Fruit fly (Drosophila melanogaster) whole organism, embryonic: ENCODE measurements around the gene scrib.

Source experiments
- CG10209 ChIP-seq: fragments of 200-800 bp; sonication (Bioruptor generic); optimal IDR thresholded peaks from 3 replicates; lab custom pipeline; 2017; ENCODE audit warnings: missing biosample characterization, mild to moderate bottlenecking, missing genetic modification characterization, missing genetic modification reagents
- CG10267 ChIP-seq: fragments of 200-800 bp; sonication (Bioruptor generic); optimal IDR thresholded peaks from 2 replicates; lab custom pipeline; 2018; ENCODE audit warnings: missing biosample characterization, mild to moderate bottlenecking, missing genetic modification characterization, moderate library complexity
- CG10366 ChIP-seq: fragments of 200-800 bp; sonication (Bioruptor generic); IDR thresholded peaks from 2 replicates; pipeline ENCODE4 v1.3.6; 2022; ENCODE audit warnings: missing biosample characterization, missing genetic modification characterization
- CG11456 ChIP-seq: fragments of 200-800 bp; sonication (Bioruptor generic); IDR thresholded peaks from 3 replicates; pipeline ENCODE4 v1.3.6; 2022; ENCODE audit warnings: missing biosample characterization, missing genetic modification characterization
- CG11504 ChIP-seq: fragments of 200-800 bp; sonication (Bioruptor generic); optimal IDR thresholded peaks from 3 replicates; lab custom pipeline; 2019; ENCODE audit warnings: missing biosample characterization, mild to moderate bottlenecking, missing genetic modification characterization, moderate library complexity
- CG11560 ChIP-seq: fragments of 200-800 bp; sonication (Bioruptor generic); IDR thresholded peaks from 3 replicates; pipeline ENCODE4 v1.3.6; 2022; ENCODE audit warnings: missing biosample characterization, missing genetic modification characterization
- CG11695 ChIP-seq: fragments of 200-800 bp; sonication (Bioruptor generic); IDR thresholded peaks from 3 replicates; pipeline ENCODE4 v1.3.6; 2022; ENCODE audit warnings: missing biosample characterization, missing genetic modification characterization
- CG12744 ChIP-seq: fragments of 200-800 bp; sonication (Bioruptor generic); optimal IDR thresholded peaks from 2 replicates; lab custom pipeline; 2016; ENCODE audit warnings: missing biosample characterization, missing genetic modification characterization
- CG13775 ChIP-seq: fragments of 200-800 bp; sonication (Bioruptor generic); optimal IDR thresholded peaks from 3 replicates; lab custom pipeline; 2017; ENCODE audit warnings: missing biosample characterization, mild to moderate bottlenecking, missing genetic modification characterization
- CG14965 ChIP-seq: fragments of 200-800 bp; sonication (Bioruptor generic); optimal IDR thresholded peaks from 2 replicates; lab custom pipeline; 2016; ENCODE audit warnings: missing biosample characterization, missing genetic modification characterization, borderline replicate concordance
- CG15479 ChIP-seq: fragments of 200-800 bp; sonication (Bioruptor generic); optimal IDR thresholded peaks from 3 replicates; lab custom pipeline; 2019; ENCODE audit warnings: missing biosample characterization, mild to moderate bottlenecking, missing genetic modification characterization, moderate library complexity
- CG1602 ChIP-seq: fragments of 200-800 bp; sonication (Bioruptor generic); optimal IDR thresholded peaks from 3 replicates; lab custom pipeline; 2016; ENCODE audit warnings: missing biosample characterization, missing genetic modification characterization
- CG18619 ChIP-seq: fragments of 200-800 bp; sonication (Bioruptor generic); optimal IDR thresholded peaks from 3 replicates; lab custom pipeline; 2017; ENCODE audit warnings: missing biosample characterization, mild to moderate bottlenecking, missing genetic modification characterization
- CG2116 ChIP-seq: fragments of 200-800 bp; sonication (Bioruptor generic); optimal IDR thresholded peaks from 3 replicates; lab custom pipeline; 2018; ENCODE audit warnings: missing biosample characterization, mild to moderate bottlenecking, missing genetic modification characterization
- CG30020 ChIP-seq: fragments of 200-800 bp; optimal IDR thresholded peaks from 2 replicates; lab custom pipeline; 2019; ENCODE audit warnings: missing biosample characterization, mild to moderate bottlenecking, missing genetic modification characterization, moderate library complexity
- CG32767 ChIP-seq: fragments of 200-800 bp; sonication (Bioruptor generic); IDR thresholded peaks from 2 replicates; pipeline ENCODE4 v1.3.6; 2022; ENCODE audit warnings: missing biosample characterization, missing genetic modification characterization
- CG33557 ChIP-seq: fragments of 200-800 bp; sonication (Bioruptor generic); optimal IDR thresholded peaks from 2 replicates; lab custom pipeline; 2019; ENCODE audit warnings: missing biosample characterization, mild to moderate bottlenecking, missing genetic modification characterization, moderate library complexity
- CG7963 ChIP-seq: fragments of 200-800 bp; sonication (Bioruptor generic); IDR thresholded peaks from 3 replicates; pipeline ENCODE4 v1.3.6; 2022; ENCODE audit warnings: missing biosample characterization, missing genetic modification characterization; ENCODE audit not compliant: partially characterized antibody
- CG8359 ChIP-seq: fragments of 200-800 bp; sonication (Bioruptor generic); optimal IDR thresholded peaks from 2 replicates; lab custom pipeline; 2017; ENCODE audit warnings: missing biosample characterization, mild to moderate bottlenecking, missing genetic modification characterization, borderline replicate concordance
- CG8924 ChIP-seq: fragments of 200-800 bp; optimal IDR thresholded peaks from 3 replicates; lab custom pipeline; 2019; ENCODE audit warnings: missing biosample characterization, mild to moderate bottlenecking, missing genetic modification characterization, moderate library complexity
- CG9727 ChIP-seq: fragments of 200-800 bp; sonication (Bioruptor generic); optimal IDR thresholded peaks from 3 replicates; lab custom pipeline; 2017; ENCODE audit warnings: missing biosample characterization, mild to moderate bottlenecking, missing genetic modification characterization
- CHES-1-like ChIP-seq: fragments of 200-800 bp; sonication (Bioruptor generic); optimal IDR thresholded peaks from 2 replicates; lab custom pipeline; 2016; ENCODE audit warnings: missing biosample characterization, missing genetic modification characterization
- Ets97D ChIP-seq: fragments of 200-800 bp; sonication (Bioruptor generic); optimal IDR thresholded peaks from 3 replicates; lab custom pipeline; 2016; ENCODE audit warnings: missing biosample characterization, missing genetic modification characterization
- Fer1 ChIP-seq: fragments of 200-800 bp; sonication (Bioruptor generic); optimal IDR thresholded peaks from 2 replicates; lab custom pipeline; 2017; ENCODE audit warnings: missing biosample characterization, mild to moderate bottlenecking, missing genetic modification characterization
- Fer2 ChIP-seq: fragments of 200-800 bp; sonication (Bioruptor generic); optimal IDR thresholded peaks from 2 replicates; lab custom pipeline; 2018; ENCODE audit warnings: missing biosample characterization, mild to moderate bottlenecking, missing genetic modification characterization, moderate library complexity
- Fer3 ChIP-seq: fragments of 200-800 bp; sonication (Bioruptor generic); optimal IDR thresholded peaks from 2 replicates; lab custom pipeline; 2018; ENCODE audit warnings: missing biosample characterization, mild to moderate bottlenecking, missing genetic modification characterization, moderate library complexity
- Hr3 ChIP-seq: fragments of 200-800 bp; sonication (Bioruptor generic); optimal IDR thresholded peaks from 3 replicates; lab custom pipeline; 2016; ENCODE audit warnings: missing biosample characterization, missing genetic modification characterization
- MTF-1 ChIP-seq: fragments of 200-800 bp; sonication (Bioruptor generic); optimal IDR thresholded peaks from 2 replicates; lab custom pipeline; 2018; ENCODE audit warnings: missing biosample characterization, mild to moderate bottlenecking, missing genetic modification characterization, borderline replicate concordance
- Pdp1 ChIP-seq, 2 experiments: fragments of 200-800 bp; sonication (Bioruptor generic); optimal IDR thresholded peaks; 3 replicates each; lab custom pipeline; 2016; ENCODE audit warnings: missing biosample characterization in 2 of 2, missing genetic modification characterization in 2 of 2, mild to moderate bottlenecking in 1 of 2, moderate library complexity in 1 of 2
- amos ChIP-seq: fragments of 200-800 bp; sonication (Bioruptor generic); IDR thresholded peaks from 2 replicates; pipeline ENCODE4 v1.3.6; 2022; ENCODE audit warnings: missing biosample characterization, missing genetic modification characterization; ENCODE audit not compliant: partially characterized antibody
- ap ChIP-seq: fragments of 200-800 bp; sonication (Bioruptor generic); IDR thresholded peaks from 2 replicates; pipeline ENCODE4 v1.3.6; 2022; ENCODE audit warnings: missing biosample characterization, missing genetic modification characterization
- bigmax ChIP-seq: fragments of 200-800 bp; sonication (Bioruptor generic); optimal IDR thresholded peaks from 2 replicates; lab custom pipeline; 2018; ENCODE audit warnings: missing biosample characterization, mild to moderate bottlenecking, missing genetic modification characterization
- cas ChIP-seq: fragments of 200-800 bp; sonication (Bioruptor generic); IDR thresholded peaks from 2 replicates; pipeline ENCODE4 v1.3.6; 2022; ENCODE audit warnings: missing biosample characterization, missing genetic modification characterization
- cato ChIP-seq: fragments of 200-800 bp; sonication (Bioruptor generic); optimal IDR thresholded peaks from 2 replicates; lab custom pipeline; 2016; ENCODE audit warnings: missing biosample characterization, missing genetic modification characterization, borderline replicate concordance
- ci ChIP-seq: fragments of 200-800 bp; sonication (Bioruptor generic); IDR thresholded peaks from 3 replicates; pipeline ENCODE4 v1.3.6; 2022; ENCODE audit warnings: missing biosample characterization, missing genetic modification characterization
- gem ChIP-seq: fragments of 200-800 bp; sonication (Bioruptor generic); optimal IDR thresholded peaks from 2 replicates; lab custom pipeline; 2019; ENCODE audit warnings: missing biosample characterization, mild to moderate bottlenecking, missing genetic modification characterization, moderate library complexity
- gsb-n ChIP-seq: fragments of 200-800 bp; sonication (Bioruptor generic); optimal IDR thresholded peaks from 3 replicates; lab custom pipeline; 2018; ENCODE audit warnings: missing biosample characterization, mild to moderate bottlenecking, missing genetic modification characterization
- ind ChIP-seq: fragments of 200-800 bp; sonication (Bioruptor generic); optimal IDR thresholded peaks from 3 replicates; lab custom pipeline; 2016; ENCODE audit warnings: missing biosample characterization, missing genetic modification characterization
- lola ChIP-seq, 3 experiments: fragments of >200 bp in 2 of 3; fragments of 200-800 bp in 1 of 3; sonication (Bioruptor generic) in 1 of 3; optimal IDR thresholded peaks; 2 replicates each; lab custom pipeline; 2017 to 2019; ENCODE audit warnings: missing biosample characterization in 3 of 3, missing genetic modification characterization in 3 of 3, mild to moderate bottlenecking in 1 of 3, moderate library complexity in 1 of 3
- lov ChIP-seq, 2 experiments: fragments of 200-800 bp in 1 of 2; fragments of >200 bp in 1 of 2; sonication (Bioruptor generic) in 1 of 2; IDR thresholded peaks in 1 of 2; optimal IDR thresholded peaks in 1 of 2; 2 replicates in 1 of 2; 3 replicates in 1 of 2; pipeline versions ENCODE4 v1.3.6 to Lab custom; 2017 to 2022; ENCODE audit warnings: missing biosample characterization in 1 of 2, missing genetic modification characterization in 1 of 2
- row ChIP-seq: fragments of 200-800 bp; sonication (Bioruptor generic); IDR thresholded peaks from 3 replicates; pipeline ENCODE4 v1.3.6; 2022; ENCODE audit warnings: missing biosample characterization, missing genetic modification characterization
- sc ChIP-seq, 3 experiments: fragments of >200 bp in 2 of 3; fragments of 200-800 bp in 1 of 3; sonication (Bioruptor generic) in 1 of 3; optimal IDR thresholded peaks; 2 replicates in 2 of 3; 3 replicates in 1 of 3; lab custom pipeline; 2017; ENCODE audit warnings: mild to moderate bottlenecking in 1 of 3, missing biosample characterization in 1 of 3, missing genetic modification characterization in 1 of 3, missing genetic modification reagents in 1 of 3
- schlank ChIP-seq: fragments of 200-800 bp; sonication (Bioruptor generic); optimal IDR thresholded peaks from 2 replicates; lab custom pipeline; 2018; ENCODE audit warnings: missing biosample characterization, mild to moderate bottlenecking, missing genetic modification characterization
- sna ChIP-seq: fragments of 200-800 bp; sonication (Bioruptor generic); IDR thresholded peaks from 2 replicates; pipeline ENCODE4 v1.3.6; 2022; ENCODE audit warnings: missing biosample characterization, missing genetic modification characterization; ENCODE audit not compliant: partially characterized antibody
- tin ChIP-seq: fragments of 200-800 bp; sonication (Bioruptor generic); optimal IDR thresholded peaks from 3 replicates; lab custom pipeline; 2016; ENCODE audit warnings: missing biosample characterization, missing genetic modification characterization
- unpg ChIP-seq: fragments of 200-800 bp; sonication (Bioruptor generic); optimal IDR thresholded peaks from 3 replicates; lab custom pipeline; 2018; ENCODE audit warnings: missing biosample characterization, mild to moderate bottlenecking, missing genetic modification characterization, moderate library complexity
- zen ChIP-seq: fragments of 200-800 bp; sonication (Bioruptor generic); optimal IDR thresholded peaks from 3 replicates; lab custom pipeline; 2018; ENCODE audit warnings: missing biosample characterization, mild to moderate bottlenecking, missing genetic modification characterization, moderate library complexity
- zf30C ChIP-seq: fragments of 200-800 bp; sonication (Bioruptor generic); optimal IDR thresholded peaks from 3 replicates; lab custom pipeline; 2018; ENCODE audit warnings: missing biosample characterization, mild to moderate bottlenecking, missing genetic modification characterization
- zfh2 ChIP-seq: fragments of 200-800 bp; sonication (Bioruptor generic); optimal IDR thresholded peaks from 2 replicates; lab custom pipeline; 2016; ENCODE audit warnings: missing biosample characterization, missing genetic modification characterization

The scrib gene

DNA sequence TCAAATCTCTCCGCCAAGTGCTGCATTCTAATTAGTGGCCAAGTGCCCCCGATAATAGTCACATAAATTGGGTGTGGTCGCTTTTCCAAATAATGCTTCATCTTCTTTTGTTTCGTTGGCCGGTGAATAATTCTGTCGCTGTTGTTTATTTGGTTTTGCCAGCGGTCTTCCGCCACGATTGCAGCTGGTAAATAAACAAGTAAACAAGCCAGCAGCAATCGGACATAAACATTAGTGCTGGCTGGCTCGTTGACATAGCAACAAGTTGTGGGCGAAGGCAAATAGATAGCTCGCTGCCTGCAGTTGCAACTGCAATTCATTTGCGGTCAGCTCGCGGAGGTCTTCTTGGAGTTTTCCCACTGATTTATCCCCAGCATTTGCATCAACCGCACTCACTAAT, 3.0 kb downstream of the scrib start (continued):
- TF ChIP-seq CG18619 (GFP tag; lab: Kevin White, UChicago) (no peak), gsb-n (peak; percentile 8), CG11560 (no peak), row (no peak), CG8924 (tag; lab: Kevin White, UChicago) (no peak), CG9727 (peak; percentile 52), CG1602 (no peak), CG14965 (GFP tag; lab: Kevin White, UChicago) (peak; percentile 41), ci (GFP tag; lab: Robert Waterston, UW) (0 out of 3 replicates have a peak, but pooled peaks have one; percentile 24), zf30C (GFP tag; lab: Kevin White, UChicago) (no peak), ap (GFP tag; lab: Robert Waterston, UW) (no peak), unpg (GFP tag; lab: Kevin White, UChicago) (no peak), zen (tag; lab: Kevin White, UChicago) (no peak), amos (GFP tag; lab: Robert Waterston, UW) (no peak), sna (GFP tag; lab: Robert Waterston, UW) (no peak), schlank (tag; lab: Kevin White, UChicago) (no peak), cato (GFP tag; lab: Kevin White, UChicago) (no peak), CG33557 (no peak), CG13775 (no peak), lola (GFP tag; optimal IDR thresholded peaks at IDR 0.05; lab: Kevin White, UChicago) (no peak), bigmax (GFP tag; lab: Kevin White, UChicago) (no peak), tin (no peak), cas (GFP tag; lab: Robert Waterston, UW) (no peak), CG2116 (GFP tag; lab: Kevin White, UChicago) (no peak), CG11504 (tag; lab: Kevin White, UChicago) (peak; percentile 10), CG12744 (GFP tag; lab: Kevin White, UChicago) (no peak), CG11695 (GFP tag; lab: Robert Waterston, UW) (peak; percentile 38; the same call in 1 of the 3 replicates), CG10209 (GFP tag; lab: Kevin White, UChicago) (peak; percentile 13), Fer3 (tag; lab: Kevin White, UChicago) (no peak), Fer2 (tag; lab: Kevin White, UChicago) (no peak), Hr3 (GFP tag; lab: Kevin White, UChicago) (no peak), CG11456 (GFP tag; lab: Robert Waterston, UW) (no peak), CG15479 (GFP tag; lab: Kevin White, UChicago) (peak; percentile 19), Ets97D (no peak), Pdp1 (GFP tag; optimal IDR thresholded peaks at IDR 0.05; lab: Kevin White, UChicago) (no peak), CG10366 (GFP tag; lab: Robert Waterston, UW) (no peak), ind (no peak), Fer1 (no peak), CG10267 (no peak), sc (optimal IDR thresholded peaks at IDR 0.05; lab: Kevin White, UChicago) (no peak), sc (GFP tag; optimal IDR thresholded peaks at IDR 0.05; lab: Kevin White, UChicago) (no peak), MTF-1 (no peak), zfh2 (GFP tag; lab: Kevin White, UChicago) (no peak), lov (optimal IDR thresholded peaks at IDR 0.05; lab: Kevin White, UChicago) (no peak), lov (GFP tag; IDR thresholded peaks at IDR 0.05; lab: Robert Waterston, UW) (peak; percentile 73; the same call in 1 of the 3 replicates), CG8359 (GFP tag; lab: Kevin White, UChicago) (peak; percentile 1), CHES-1-like (no peak), CG30020 (tag; lab: Kevin White, UChicago) (no peak), gem (tag; lab: Kevin White, UChicago) (peak; percentile 31), CG32767 (GFP tag; lab: Robert Waterston, UW) (no peak), CG7963 (no peak)
